Worm (Caenorhabditis elegans): ENCODE measurements around the gene F48E3.2.

F48E3.2 gene

DNA sequence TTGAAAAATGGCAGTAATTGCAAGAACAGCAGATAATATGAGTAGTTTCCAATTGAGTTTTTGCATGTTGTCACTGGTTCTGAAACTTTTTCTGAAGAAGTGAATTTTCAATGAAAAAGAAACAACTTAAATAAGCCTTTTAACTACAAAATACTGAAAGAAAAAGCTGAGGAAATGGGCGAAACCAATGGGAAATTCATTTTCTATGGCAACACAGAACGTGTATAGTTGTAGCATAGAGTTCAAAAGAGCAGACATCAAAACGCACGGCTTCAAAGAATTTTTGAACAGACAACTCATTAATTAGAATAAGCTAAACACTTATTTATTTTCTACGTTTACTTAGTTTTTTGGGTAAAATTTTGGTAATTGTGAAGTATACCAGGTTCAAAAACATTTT lies at the start of gene F48E3.2:
Gene F48E3.2 (minus strand): TSS at position 101 of the 400 bp plus-strand sequence.
- TF ChIP-seq mdl-1 (tag; optimal IDR thresholded peaks at IDR 0.05) (no peak), pqm-1 (tag; optimal IDR thresholded peaks at IDR 0.05) (no peak), ceh-16 (tag; optimal IDR thresholded peaks at IDR 0.05) (no peak), fos-1 (tag; optimal IDR thresholded peaks at IDR 0.05) (no peak), nhr-23 (tag; optimal IDR thresholded peaks at IDR 0.05) (no peak), elt-3 (tag; optimal IDR thresholded peaks at IDR 0.05) (no peak), ztf-11 (tag; optimal IDR thresholded peaks at IDR 0.05) (no peak), aly-2 (tag; optimal IDR thresholded peaks at IDR 0.05) (no peak), nhr-67 (tag; optimal IDR thresholded peaks at IDR 0.05) (no peak), zag-1 (tag; optimal IDR thresholded peaks at IDR 0.05) (no peak), nhr-28 (tag; optimal IDR thresholded peaks at IDR 0.05) (no peak), nhr-237 (tag; optimal IDR thresholded peaks at IDR 0.05) (no peak), tbx-2 (tag; optimal IDR thresholded peaks at IDR 0.05) (no peak), egl-27 (tag; optimal IDR thresholded peaks at IDR 0.05) (no peak), nhr-11 (tag; optimal IDR thresholded peaks at IDR 0.05) (no peak), nhr-25 (tag; optimal IDR thresholded peaks at IDR 0.05) (no peak), ceh-28 (tag; optimal IDR thresholded peaks at IDR 0.05) (no peak)

DNA sequence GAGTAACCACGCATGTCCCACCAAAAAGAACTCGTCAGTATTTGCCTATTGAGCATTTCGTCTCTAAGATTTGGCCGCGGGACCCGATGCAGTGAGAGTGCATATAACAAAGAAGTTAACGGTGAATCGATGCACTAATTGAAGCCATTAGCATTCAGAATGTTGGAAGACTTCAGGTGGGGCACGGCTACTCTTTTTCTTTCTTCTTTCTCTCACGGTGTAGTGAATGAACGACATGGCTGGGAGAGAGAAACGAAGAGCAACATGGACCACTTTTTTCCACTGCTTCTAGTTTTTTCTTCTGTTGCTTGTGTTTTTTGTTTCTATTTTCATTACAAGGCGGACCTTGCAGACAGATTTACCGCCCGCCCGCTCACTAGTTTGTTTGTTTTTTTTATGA lies 48.2 kb upstream of the F48E3.2 start:
- no peak for TF ChIP-seq pqm-1 (tag; optimal IDR thresholded peaks at IDR 0.05)
- TF ChIP-seq hmg-11 (tag; optimal IDR thresholded peaks at IDR 0.05), result no peak
- TF ChIP-seq ztf-11 (tag; optimal IDR thresholded peaks at IDR 0.05), result no peak
- no peak for TF ChIP-seq nhr-76 (tag; optimal IDR thresholded peaks at IDR 0.05)
- no peak for TF ChIP-seq nhr-43 (tag; optimal IDR thresholded peaks at IDR 0.05; ENCODE audit: poor library complexity, severe bottlenecking)
- TF ChIP-seq ama-1 (optimal IDR thresholded peaks at IDR 0.05), result no peak
- TF ChIP-seq elt-3 (tag; optimal IDR thresholded peaks at IDR 0.05), result no peak

DNA sequence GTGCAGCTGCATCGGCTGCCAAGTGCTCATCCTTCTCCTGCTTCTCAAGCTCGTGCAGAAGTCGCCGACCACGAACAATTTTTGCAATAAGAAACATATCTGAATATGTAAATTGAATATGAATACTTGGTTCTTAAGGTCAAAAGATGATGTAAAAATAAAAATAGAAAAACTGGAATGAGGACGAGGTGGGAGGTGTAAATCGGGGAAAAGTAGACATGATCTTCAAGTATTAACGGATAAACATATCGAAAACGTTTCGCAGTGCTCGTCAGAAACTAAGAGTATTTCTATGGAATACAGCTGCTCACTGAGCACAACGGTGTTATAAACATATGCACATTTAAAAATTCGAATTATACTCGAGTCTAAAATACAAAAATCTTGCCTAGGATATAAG lies 47.1 kb upstream of the F48E3.2 start, which contains the start of gene glb-16:
Gene glb-16 (minus strand): TSS at position 101 of the 400 bp plus-strand sequence.
- TF ChIP-seq skn-1 (tag; optimal IDR thresholded peaks at IDR 0.05), result no peak
- TF ChIP-seq nhr-67 (tag; optimal IDR thresholded peaks at IDR 0.05), result no peak
- TF ChIP-seq lin-15B (tag; optimal IDR thresholded peaks at IDR 0.05), result no peak
- no peak for TF ChIP-seq nhr-76 (tag; optimal IDR thresholded peaks at IDR 0.05)
- TF ChIP-seq fos-1 (tag; optimal IDR thresholded peaks at IDR 0.05), result no peak
- no peak for TF ChIP-seq aly-2 (tag; optimal IDR thresholded peaks at IDR 0.05)
- TF ChIP-seq fkh-2 (tag; optimal IDR thresholded peaks at IDR 0.05), result no peak

DNA sequence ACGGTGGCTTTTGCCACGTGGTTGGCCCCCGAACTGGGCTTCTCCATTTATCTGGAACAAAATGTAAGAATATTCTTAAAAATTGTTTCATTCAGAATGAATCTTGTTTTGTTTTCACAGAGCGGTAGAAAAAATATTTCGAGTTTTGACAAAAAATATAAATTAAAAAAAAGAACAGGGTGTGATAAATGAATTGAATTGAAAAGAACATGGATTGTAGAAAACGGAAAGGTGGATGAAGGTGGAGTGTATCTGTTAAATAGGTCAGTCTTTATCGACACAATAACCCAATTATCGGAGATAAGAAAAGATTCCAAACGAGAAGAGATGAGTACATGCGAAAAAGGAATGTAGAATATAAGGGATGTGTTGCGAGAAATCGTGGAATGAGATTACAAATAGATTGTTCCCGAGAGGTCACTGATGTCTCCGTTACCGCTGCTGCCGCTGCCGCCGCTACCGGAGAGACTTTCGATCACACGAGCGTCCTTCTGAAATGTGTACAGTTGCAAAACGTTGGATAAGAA lies 44.9 kb upstream of the F48E3.2 start, which contains the start of gene dpy-7:
Gene dpy-7 (minus strand): TSS at position 51 of the 527 bp plus-strand sequence.
- no peak for TF ChIP-seq nhr-11 (tag; optimal IDR thresholded peaks at IDR 0.05)
- TF ChIP-seq nhr-12 (tag; optimal IDR thresholded peaks at IDR 0.05), result no peak
- no peak for TF ChIP-seq lin-15B (tag; optimal IDR thresholded peaks at IDR 0.05)
- TF ChIP-seq ZK546.5 (tag; optimal IDR thresholded peaks at IDR 0.05), result no peak
- peak; percentile 98 for TF ChIP-seq nhr-23 (tag; optimal IDR thresholded peaks at IDR 0.05)
- TF ChIP-seq ztf-4 (tag; optimal IDR thresholded peaks at IDR 0.05), result no peak
- TF ChIP-seq fkh-2 (tag; optimal IDR thresholded peaks at IDR 0.05), result no peak
- TF ChIP-seq nhr-43 (tag; optimal IDR thresholded peaks at IDR 0.05; ENCODE audit: poor library complexity, severe bottlenecking), result peak; percentile 26

DNA sequence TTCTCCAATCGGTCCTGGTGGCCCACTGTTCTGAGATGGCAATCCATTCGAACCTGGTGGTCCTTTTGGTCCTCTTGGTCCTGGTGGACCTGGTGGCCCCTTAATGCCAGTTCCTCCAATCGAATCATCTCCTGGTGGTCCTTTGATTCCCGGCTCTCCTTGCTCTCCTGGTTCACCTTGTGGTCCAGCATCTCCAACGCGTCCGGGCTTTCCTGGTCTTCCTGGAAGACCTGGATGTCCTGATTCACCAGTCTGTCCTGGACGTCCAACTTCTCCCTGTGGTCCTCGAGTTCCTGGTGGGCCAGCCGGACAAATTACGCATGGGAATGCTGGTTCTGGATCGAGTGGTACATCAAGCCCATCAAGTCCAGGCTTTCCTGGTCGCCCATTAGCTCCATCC lies 43.9 kb upstream of the F48E3.2 start:
- TF ChIP-seq zag-1 (tag; optimal IDR thresholded peaks at IDR 0.05) (no peak), daf-12 (tag; optimal IDR thresholded peaks at IDR 0.05) (no peak), ceh-9 (tag; optimal IDR thresholded peaks at IDR 0.05) (no peak), ceh-16 (tag; optimal IDR thresholded peaks at IDR 0.05) (no peak), nhr-237 (tag; optimal IDR thresholded peaks at IDR 0.05) (no peak), ztf-11 (tag; optimal IDR thresholded peaks at IDR 0.05) (no peak), unc-39 (tag; optimal IDR thresholded peaks at IDR 0.05) (no peak), egl-5 (tag; optimal IDR thresholded peaks at IDR 0.05) (no peak), egl-27 (tag; optimal IDR thresholded peaks at IDR 0.05) (no peak), elt-1 (tag; optimal IDR thresholded peaks at IDR 0.05) (no peak), nhr-25 (tag; optimal IDR thresholded peaks at IDR 0.05) (no peak), nhr-12 (tag; optimal IDR thresholded peaks at IDR 0.05) (no peak), nhr-11 (tag; optimal IDR thresholded peaks at IDR 0.05) (no peak), ama-1 (optimal IDR thresholded peaks at IDR 0.05) (no peak), nhr-43 (tag; optimal IDR thresholded peaks at IDR 0.05; ENCODE audit: poor library complexity, severe bottlenecking) (no peak), ceh-82 (tag; optimal IDR thresholded peaks at IDR 0.05) (no peak)

Measured in whole organism, L3 larva.